Worm (Caenorhabditis elegans): ENCODE data around the gene scl-15.

- TF ChIP-seq sea-2 (GFP tag; IDR thresholded peaks at IDR 0.05): no peak
- no peak for TF ChIP-seq zim-3 (tag; optimal IDR thresholded peaks at IDR 0.05)
- TF ChIP-seq hrde-1 (tag; optimal IDR thresholded peaks at IDR 0.05; ENCODE audit: borderline replicate concordance): no peak
- TF ChIP-seq rpc-1 (optimal IDR thresholded peaks at IDR 0.05): no peak
- no peak for TF ChIP-seq rpc-1 (tag; optimal IDR thresholded peaks at IDR 0.05)
- no peak for TF ChIP-seq egl-44 (GFP tag; IDR thresholded peaks at IDR 0.05)
- no peak for TF ChIP-seq ztf-25 (GFP tag; IDR thresholded peaks at IDR 0.05)
- no peak for TF ChIP-seq T26A5.8 (tag; optimal IDR thresholded peaks at IDR 0.05)
- TF ChIP-seq nhr-90 (tag; optimal IDR thresholded peaks at IDR 0.05): no peak
- TF ChIP-seq lsl-1 (GFP tag; optimal IDR thresholded peaks at IDR 0.05): no peak
- no peak for TF ChIP-seq ztf-18 (tag; optimal IDR thresholded peaks at IDR 0.05)
- TF ChIP-seq snpc-1.1 (tag; optimal IDR thresholded peaks at IDR 0.05; ENCODE audit: insufficient read depth): no peak
- TF ChIP-seq snpc-4 (GFP tag; optimal IDR thresholded peaks at IDR 0.05): no peak
- TF ChIP-seq snpc-4 (tag; optimal IDR thresholded peaks at IDR 0.05): no peak
- no peak for TF ChIP-seq B0019.2 (GFP tag; conservative IDR thresholded peaks at IDR 0.05)
- peak; percentile 21 for TF ChIP-seq tbp1 (GFP tag; optimal IDR thresholded peaks at IDR 0.05)
These were observed 38.6 kb downstream of the scl-15 start, which contains the start of gene C17F4.7 for ce11 chrII:3245836-3246235.
